Fruit fly (Drosophila melanogaster): ENCODE data around the gene Srx.

Srx gene

DNA sequence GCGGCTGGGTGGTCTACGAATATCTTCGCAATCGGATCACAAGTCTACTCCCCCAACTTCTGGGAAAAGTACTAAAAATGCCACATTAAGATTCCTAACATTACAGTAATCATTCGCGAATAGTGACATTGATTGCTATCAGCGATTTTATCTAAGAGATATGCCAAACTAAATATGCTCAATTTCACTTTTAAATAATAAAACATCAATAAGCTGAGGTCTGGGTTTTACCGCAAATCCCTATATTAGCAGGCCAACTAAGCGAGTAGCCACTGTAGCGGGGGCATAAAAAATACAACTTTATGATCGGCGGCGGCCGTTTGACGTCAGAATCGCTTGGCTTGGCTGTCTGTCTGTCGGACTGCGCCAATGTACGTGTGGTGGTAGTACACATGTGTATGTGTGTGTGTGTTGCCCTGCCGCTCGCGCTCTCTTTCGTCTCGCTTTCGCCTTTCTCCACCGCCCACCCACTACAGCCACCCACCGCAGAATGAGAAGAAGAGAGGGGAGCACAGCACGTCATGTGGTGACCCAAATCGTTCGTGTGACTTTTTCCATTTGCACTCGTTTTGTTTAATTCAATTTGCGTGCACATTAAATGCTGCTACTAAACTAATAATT is 23.6 kb downstream of the Srx start (continued):
- TF ChIP-seq inv (GFP tag; IDR thresholded peaks at IDR 0.05; ENCODE audit: partially characterized antibody) (no peak), CG2116 (GFP tag; optimal IDR thresholded peaks at IDR 0.05) (peak; percentile 50), Hr39 (optimal IDR thresholded peaks at IDR 0.05) (no peak), CG4707 (GFP tag; optimal IDR thresholded peaks at IDR 0.05) (peak; percentile 90), CG6791 (GFP tag; IDR thresholded peaks at IDR 0.05; ENCODE audit: partially characterized antibody) (no peak), Six4 (GFP tag; optimal IDR thresholded peaks at IDR 0.05) (peak; percentile 84), amos (GFP tag; IDR thresholded peaks at IDR 0.05; ENCODE audit: partially characterized antibody) (no peak), D (optimal IDR thresholded peaks at IDR 0.05) (no peak), D (GFP tag; optimal IDR thresholded peaks at IDR 0.05) (peak; percentile 85), CG9932 (GFP tag; IDR thresholded peaks at IDR 0.05) (peak; percentile 97), CG3407 (GFP tag; optimal IDR thresholded peaks at IDR 0.05) (peak; percentile 90), fru (optimal IDR thresholded peaks at IDR 0.05) (no peak), CrebB (tag; optimal IDR thresholded peaks at IDR 0.05) (peak; percentile 95), CG34422 (GFP tag; IDR thresholded peaks at IDR 0.05) (peak; percentile 96), CG33213 (GFP tag; optimal IDR thresholded peaks at IDR 0.05) (peak; percentile 84), ara (GFP tag; IDR thresholded peaks at IDR 0.05) (peak; percentile 94), Dbx (GFP tag; IDR thresholded peaks at IDR 0.05) (peak; percentile 94), Atf3 (GFP tag; optimal IDR thresholded peaks at IDR 0.05) (peak; percentile 94), CG10979 (tag; optimal IDR thresholded peaks at IDR 0.05) (peak; percentile 85), CG15011 (GFP tag; optimal IDR thresholded peaks at IDR 0.05) (peak; percentile 82), slou (GFP tag; optimal IDR thresholded peaks at IDR 0.05) (peak; percentile 89), CG6254 (GFP tag; optimal IDR thresholded peaks at IDR 0.05) (peak; percentile 82), mirr (GFP tag; optimal IDR thresholded peaks at IDR 0.05) (peak; percentile 91), CG9437 (GFP tag; optimal IDR thresholded peaks at IDR 0.05) (peak; percentile 89), pb (GFP tag; optimal IDR thresholded peaks at IDR 0.05) (peak; percentile 88), Dref (GFP tag; IDR thresholded peaks at IDR 0.05) (peak; percentile 45), CG9797 (GFP tag; optimal IDR thresholded peaks at IDR 0.05) (no peak), CG8944 (GFP tag; optimal IDR thresholded peaks at IDR 0.05) (peak; percentile 95), gce (GFP tag; IDR thresholded peaks at IDR 0.05) (peak; percentile 87), Kr (GFP tag; optimal IDR thresholded peaks at IDR 0.05) (no peak), CG30403 (GFP tag; optimal IDR thresholded peaks at IDR 0.05) (peak; percentile 96), CG4282 (GFP tag; optimal IDR thresholded peaks at IDR 0.05) (peak; percentile 66), E2f2 (GFP tag; IDR thresholded peaks at IDR 0.05) (peak; percentile 80), CoRest (tag; optimal IDR thresholded peaks at IDR 0.05) (peak; percentile 96), Gsc (GFP tag; IDR thresholded peaks at IDR 0.05) (peak; percentile 86), Taf1 (GFP tag; IDR thresholded peaks at IDR 0.05) (peak; percentile 93), crol (GFP tag; IDR thresholded peaks at IDR 0.05) (peak; percentile 72), BtbVII (GFP tag; optimal IDR thresholded peaks at IDR 0.05) (peak; percentile 90), sob (GFP tag; IDR thresholded peaks at IDR 0.05) (peak; percentile 95), CG11085 (GFP tag; IDR thresholded peaks at IDR 0.05) (peak; percentile 95), CG18764 (GFP tag; optimal IDR thresholded peaks at IDR 0.05) (peak; percentile 74), CG18011 (GFP tag; optimal IDR thresholded peaks at IDR 0.05) (peak; percentile 82), CG10147 (GFP tag; optimal IDR thresholded peaks at IDR 0.05) (peak; percentile 89), CG14050 (GFP tag; IDR thresholded peaks at IDR 0.05) (peak; percentile 92), Ptx1 (GFP tag; IDR thresholded peaks at IDR 0.05) (peak; percentile 97), ERR (GFP tag; optimal IDR thresholded peaks at IDR 0.05) (peak; percentile 94), CG15073 (GFP tag; optimal IDR thresholded peaks at IDR 0.05) (peak; percentile 69), CG14441 (GFP tag; IDR thresholded peaks at IDR 0.05) (peak; percentile 97), jigr1 (GFP tag; IDR thresholded peaks at IDR 0.05) (peak; percentile 91), ab (GFP tag; optimal IDR thresholded peaks at IDR 0.05) (peak; percentile 92), ewg (GFP tag; optimal IDR thresholded peaks at IDR 0.05) (peak; percentile 92), CG4360 (GFP tag; IDR thresholded peaks at IDR 0.05) (peak; percentile 71; the same call in 1 of the 2 replicates)
